Worm (Caenorhabditis elegans) whole organism, L4 larva: ENCODE measurements around the gene C33G3.4.

Source experiments
- F10B5.3 ChIP-seq: sonication (generic microtip); optimal IDR thresholded peaks from 2 replicates; lab custom pipeline; 2016; ENCODE audit warnings: mild to moderate bottlenecking, missing genetic modification characterization, missing compliant biosample characterization
- F37D6.2 ChIP-seq: sonication (generic microtip); optimal IDR thresholded peaks from 2 replicates; lab custom pipeline; 2016; ENCODE audit warnings: mild to moderate bottlenecking, missing genetic modification characterization, missing compliant biosample characterization
- R02D3.7 ChIP-seq: fragments of 150-350 bp; sonication (generic microtip); optimal IDR thresholded peaks from 3 replicates; lab custom pipeline; 2014; ENCODE audit warnings: missing biosample characterization, missing genetic modification characterization
- T20F7.1 ChIP-seq: fragments of 200-800 bp; sonication (Bioruptor generic); optimal IDR thresholded peaks from 2 replicates; lab custom pipeline; 2018; ENCODE audit warnings: mild to moderate bottlenecking, missing genetic modification characterization, missing compliant biosample characterization
- Y75B8A.6 ChIP-seq: fragments of 200-800 bp; sonication (Bioruptor generic); IDR thresholded peaks from 2 replicates; pipeline ENCODE4 v1.3.6; 2022; ENCODE audit warnings: missing genetic modification reagents, missing genetic modification characterization, missing compliant biosample characterization
- ZK337.2 ChIP-seq: fragments of 200-800 bp; sonication (Bioruptor generic); IDR thresholded peaks from 2 replicates; pipeline ENCODE4 v1.3.6; 2022; ENCODE audit warnings: missing genetic modification reagents, missing genetic modification characterization, missing compliant biosample characterization
- aha-1 ChIP-seq: fragments of 150-350 bp; peaks from one replicate; lab custom pipeline; 2014; ENCODE audit warnings: missing biosample characterization, missing genetic modification characterization
- aly-2 ChIP-seq: sonication (generic microtip); optimal IDR thresholded peaks from 2 replicates; lab custom pipeline; 2018; ENCODE audit warnings: missing biosample characterization, missing genetic modification characterization
- ama-1 ChIP-seq: fragments of 150-350 bp; optimal IDR thresholded peaks from 2 replicates; lab custom pipeline; 2014; ENCODE audit warnings: inconsistent platforms, mixed read lengths
- attf-4 ChIP-seq: sonication (generic microtip); optimal IDR thresholded peaks from 3 replicates; lab custom pipeline; 2017; ENCODE audit warnings: missing biosample characterization, missing genetic modification characterization
- ceh-62 ChIP-seq: sonication (generic microtip); optimal IDR thresholded peaks from 2 replicates; lab custom pipeline; 2017; ENCODE audit warnings: missing biosample characterization, missing genetic modification characterization
- ces-1 ChIP-seq: fragments of 150-350 bp; sonication (generic microtip); optimal IDR thresholded peaks from 4 replicates; lab custom pipeline; 2014; ENCODE audit warnings: missing biosample characterization, missing genetic modification reagents, missing genetic modification characterization
- cey-2 ChIP-seq: sonication (generic microtip); optimal IDR thresholded peaks from 3 replicates; lab custom pipeline; 2017; ENCODE audit warnings: missing genetic modification characterization, mild to moderate bottlenecking, missing compliant biosample characterization, antibody characterized with exemption, borderline replicate concordance; ENCODE audit not compliant: insufficient read depth
- daf-8 ChIP-seq: fragments of 200-800 bp; sonication (Bioruptor generic); IDR thresholded peaks from 2 replicates; pipeline ENCODE4 v1.3.6; 2022; ENCODE audit warnings: missing genetic modification characterization, missing compliant biosample characterization
- duxl-1 ChIP-seq: sonication (generic microtip); optimal IDR thresholded peaks from 2 replicates; lab custom pipeline; 2016; ENCODE audit warnings: mild to moderate bottlenecking, missing genetic modification characterization, moderate library complexity, missing compliant biosample characterization; ENCODE audit not compliant: poor library complexity
- egl-43 ChIP-seq: fragments of 200-800 bp; sonication (Bioruptor generic); IDR thresholded peaks from 2 replicates; pipeline ENCODE4 v1.3.6; 2022; ENCODE audit warnings: missing genetic modification reagents, missing genetic modification characterization, missing compliant biosample characterization
- fos-1 ChIP-seq: fragments of 150-350 bp; optimal IDR thresholded peaks from 2 replicates; lab custom pipeline; 2014; ENCODE audit warnings: missing biosample characterization, missing genetic modification characterization
- lim-7 ChIP-seq: fragments of 200-800 bp; sonication (Bioruptor generic); IDR thresholded peaks from 2 replicates; pipeline ENCODE4 v1.3.6; 2022; ENCODE audit warnings: missing genetic modification characterization, missing compliant biosample characterization
- lin-1 ChIP-seq: fragments of 200-800 bp; sonication (Bioruptor generic); IDR thresholded peaks from 2 replicates; pipeline ENCODE4 v1.3.6; 2022; ENCODE audit warnings: missing genetic modification reagents, missing genetic modification characterization, missing compliant biosample characterization
- lir-3 ChIP-seq: sonication (generic microtip); optimal IDR thresholded peaks from 2 replicates; lab custom pipeline; 2016; ENCODE audit warnings: mild to moderate bottlenecking, missing genetic modification characterization, missing compliant biosample characterization
- lsy-2 ChIP-seq, 2 experiments: fragments of 150-350 bp in 1 of 2; sonication (generic microtip) in 1 of 2; optimal IDR thresholded peaks; 2 replicates each; lab custom pipeline; 2014 to 2017; ENCODE audit warnings: missing biosample characterization in 2 of 2, missing genetic modification characterization in 2 of 2
- madf-5 ChIP-seq, 2 experiments: fragments of 200-800 bp; sonication (Bioruptor generic); IDR thresholded peaks; 2 replicates each; pipeline ENCODE4 v1.3.6; 2022; ENCODE audit warnings: missing compliant biosample characterization in 2 of 2, missing genetic modification characterization in 2 of 2
- mes-2 ChIP-seq: sonication (generic microtip); optimal IDR thresholded peaks from 2 replicates; lab custom pipeline; 2016; ENCODE audit warnings: missing genotype, mild to moderate bottlenecking, missing genetic modification characterization, missing compliant biosample characterization; ENCODE audit not compliant: poor library complexity, severe bottlenecking
- mxl-2 ChIP-seq: fragments of 200-800 bp; sonication (Bioruptor generic); conservative IDR thresholded peaks from 2 replicates; pipeline ENCODE4 v1.3.6; 2022; ENCODE audit warnings: missing genetic modification reagents, missing genetic modification characterization, missing compliant biosample characterization
- mxl-3 ChIP-seq: fragments of 200-800 bp; sonication (Bioruptor generic); optimal IDR thresholded peaks from 2 replicates; lab custom pipeline; 2018; ENCODE audit warnings: mild to moderate bottlenecking, missing genetic modification characterization, missing compliant biosample characterization
- nhr-11 ChIP-seq: fragments of 150-350 bp; optimal IDR thresholded peaks from 2 replicates; lab custom pipeline; 2014; ENCODE audit warnings: missing biosample characterization, missing genetic modification characterization
- nhr-28 ChIP-seq: fragments of 150-350 bp; optimal IDR thresholded peaks from 2 replicates; lab custom pipeline; 2014; ENCODE audit warnings: missing biosample characterization, missing genetic modification characterization
- nhr-41 ChIP-seq: fragments of 200-800 bp; sonication (Bioruptor generic); IDR thresholded peaks from 2 replicates; pipeline ENCODE4 v1.3.6; 2022; ENCODE audit warnings: missing genetic modification reagents, missing genetic modification characterization, missing compliant biosample characterization
- nhr-42 ChIP-seq: fragments of 200-800 bp; sonication (Bioruptor generic); IDR thresholded peaks from 2 replicates; pipeline ENCODE4 v1.3.6; 2022; ENCODE audit warnings: missing genetic modification characterization, missing compliant biosample characterization
- nhr-6 ChIP-seq: fragments of 150-350 bp; optimal IDR thresholded peaks from 2 replicates; lab custom pipeline; 2014; ENCODE audit warnings: missing biosample characterization, missing genetic modification characterization
- spr-3 ChIP-seq: fragments of 200-800 bp; sonication (Bioruptor generic); optimal IDR thresholded peaks from 2 replicates; lab custom pipeline; 2018; ENCODE audit warnings: mild to moderate bottlenecking, missing genetic modification characterization, missing compliant biosample characterization
- tra-1 ChIP-seq: fragments of 200-800 bp; sonication (Bioruptor generic); IDR thresholded peaks from 2 replicates; pipeline ENCODE4 v1.3.6; 2022; ENCODE audit warnings: missing genetic modification reagents, missing genetic modification characterization, missing compliant biosample characterization
- unc-130 ChIP-seq: sonication (generic microtip); optimal IDR thresholded peaks from 2 replicates; lab custom pipeline; 2016; ENCODE audit warnings: missing genetic modification reagents, missing genetic modification characterization, missing compliant biosample characterization
- unc-62 ChIP-seq, 3 experiments: fragments of 150-350 bp in 1 of 3; sonication (generic microtip); optimal IDR thresholded peaks in 2 of 3; peaks in 1 of 3; 1 replicate in 1 of 3; 2 replicates in 2 of 3; lab custom pipeline; 2014 to 2017; ENCODE audit warnings: missing biosample characterization in 3 of 3, missing genetic modification characterization in 3 of 3, missing genetic modification reagents in 3 of 3, missing genotype in 1 of 3
- zfp-2 ChIP-seq: sonication (generic microtip); optimal IDR thresholded peaks from 2 replicates; lab custom pipeline; 2016; ENCODE audit warnings: mild to moderate bottlenecking, missing genetic modification characterization, missing compliant biosample characterization
- zfp-3 ChIP-seq: fragments of 200-800 bp; sonication (Bioruptor generic); conservative IDR thresholded peaks from 2 replicates; pipeline ENCODE4 v1.3.6; 2022; ENCODE audit warnings: missing genetic modification reagents, missing genetic modification characterization, missing compliant biosample characterization

Gene C33G3.4

ce11 chrX:14063830-14064229 is 7.1 kb upstream of the C33G3.4 start (continued):
- TF ChIP-seq fos-1 (tag; lab: Kevin White, UChicago) (no peak), ZK337.2 (peak; percentile 85), zfp-3 (GFP tag; lab: Robert Waterston, UW) (peak; percentile 90), attf-4 (tag; lab: Kevin White, UChicago) (no peak), egl-43 (GFP tag; lab: Robert Waterston, UW) (peak; percentile 96), mxl-2 (GFP tag; lab: Robert Waterston, UW) (peak; percentile 78), lim-7 (GFP tag; lab: Robert Waterston, UW) (peak; percentile 100), nhr-11 (tag; lab: Kevin White, UChicago) (peak; percentile 86), lsy-2 (tag; optimal IDR thresholded peaks at IDR 0.05; lab: Kevin White, UChicago) (peak; percentile 72 to 88)

DNA sequence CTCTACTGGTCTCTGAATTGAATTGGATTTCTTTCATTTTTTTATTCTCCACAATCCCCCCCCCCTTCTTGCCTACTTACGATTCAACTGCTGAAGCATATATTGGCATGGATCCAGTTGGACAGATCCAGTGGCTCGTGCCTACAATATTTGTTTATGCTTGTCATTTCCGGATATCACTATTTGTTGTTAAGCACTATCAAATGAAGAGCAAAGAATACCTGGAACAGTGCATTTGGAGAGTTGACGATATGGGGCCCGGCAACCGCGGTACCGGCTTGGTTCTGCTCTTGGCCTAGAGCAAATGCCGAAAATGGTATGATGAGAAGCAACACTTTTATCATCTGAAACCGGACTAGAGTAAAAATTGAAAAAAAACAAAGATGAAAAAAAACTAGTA is 3.3 kb upstream of the C33G3.4 start, which contains the start of gene lgc-21:
Gene lgc-21 (minus strand): TSS at position 344 of the 400 bp plus-strand sequence.
- TF ChIP-seq aha-1 (peak; percentile 96), lin-1 (GFP tag; lab: Robert Waterston, UW) (no peak)
- TF ChIP-seq, all 104 proteins: peak for 1

ce11 chrX:14069528-14069927 is 1.4 kb upstream of the C33G3.4 start:
- TF ChIP-seq mes-2 (no peak), tra-1 (GFP tag; lab: Robert Waterston, UW) (no peak), madf-5 (GFP tag; IDR thresholded peaks at IDR 0.05; lab: Robert Waterston, UW) (no peak), ces-1 (no peak), nhr-41 (no peak), R02D3.7 (tag; lab: Kevin White, UChicago) (no peak), cey-2 (tag; lab: Kevin White, UChicago) (no peak), lir-3 (tag; lab: Kevin White, UChicago) (no peak), mxl-3 (GFP tag; lab: Kevin White, UChicago) (no peak), ZK337.2 (no peak), nhr-28 (tag; lab: Kevin White, UChicago) (no peak), T20F7.1 (GFP tag; lab: Kevin White, UChicago) (no peak)

- TF ChIP-seq spr-3 (GFP tag; lab: Kevin White, UChicago) = no peak
- no peak for TF ChIP-seq aly-2 (tag; lab: Kevin White, UChicago)
- no peak for TF ChIP-seq aha-1
- TF ChIP-seq F37D6.2 = no peak
- TF ChIP-seq Y75B8A.6 (GFP tag; lab: Robert Waterston, UW) = no peak
- no peak for TF ChIP-seq nhr-42 (GFP tag; lab: Robert Waterston, UW)
- no peak for TF ChIP-seq F10B5.3 (tag; lab: Kevin White, UChicago)
- no peak for TF ChIP-seq ama-1 (lab: Kevin White, UChicago)
- TF ChIP-seq unc-130 (GFP tag; lab: Kevin White, UChicago) = no peak
- TF ChIP-seq nhr-6 (tag; lab: Kevin White, UChicago) = no peak
- no peak for TF ChIP-seq T20F7.1 (GFP tag; lab: Kevin White, UChicago)
- TF ChIP-seq fos-1 (tag; lab: Kevin White, UChicago) = no peak
- TF ChIP-seq zfp-2 (tag; lab: Kevin White, UChicago) = no peak
- TF ChIP-seq, all 104 proteins: peak for 0
These were observed 7.6 kb downstream of the C33G3.4 start, which contains the start of gene C33G3.5 for ce11 chrX:14078574-14078973. Gene C33G3.5, minus strand, starts transcription at chrX:14078674.

DNA sequence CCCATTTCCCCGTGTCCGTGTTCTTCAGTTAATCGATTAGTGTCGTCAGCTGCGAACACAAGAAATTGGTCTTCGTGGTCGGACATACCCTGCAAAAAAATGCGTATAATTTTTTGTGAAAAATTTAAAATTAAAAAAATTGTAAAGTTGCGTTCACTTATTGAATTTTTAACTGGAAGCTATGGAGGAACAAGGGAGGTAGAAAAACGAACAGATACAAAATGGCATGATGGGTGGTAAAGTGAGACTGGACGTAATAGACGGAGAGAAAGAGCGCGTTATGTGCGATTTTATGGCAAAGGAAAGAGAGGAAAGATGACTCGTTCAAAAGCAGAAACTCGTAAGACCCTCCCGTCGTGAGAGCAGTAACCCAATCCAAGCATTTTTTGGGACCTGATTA is 13.3 kb downstream of the C33G3.4 start, which contains the start of gene C33G3.6:
Gene C33G3.6 (minus strand): TSS at position 101 of the 400 bp plus-strand sequence.
- no peak for TF ChIP-seq ceh-62 (tag; lab: Kevin White, UChicago)
- no peak for TF ChIP-seq duxl-1 (tag; lab: Kevin White, UChicago)
- no peak for TF ChIP-seq daf-8 (GFP tag; lab: Robert Waterston, UW)
- TF ChIP-seq unc-62 (GFP tag; optimal IDR thresholded peaks at IDR 0.05 in 1 of 2; lab: Kevin White, UChicago) = peak in 1 of 2 experiments; percentile 2
- TF ChIP-seq unc-62 (tag; optimal IDR thresholded peaks at IDR 0.05; lab: Kevin White, UChicago) = no peak
